Worm (Caenorhabditis elegans) whole organism, mixed stage, embryonic: ENCODE data around the gene sra-30.

Experiments
- blmp-1 ChIP-seq: fragments of 150-350 bp; optimal IDR thresholded peaks from 2 replicates; lab custom pipeline; 2014; ENCODE audit warnings: missing biosample characterization, missing genetic modification characterization
- ceh-43 ChIP-seq: fragments of 200-800 bp; sonication (Bioruptor generic); optimal IDR thresholded peaks from 2 replicates; lab custom pipeline; 2018; ENCODE audit warnings: mild to moderate bottlenecking, missing genetic modification characterization, moderate library complexity, missing compliant biosample characterization
- elt-3 ChIP-seq: fragments of 150-350 bp; optimal IDR thresholded peaks from 2 replicates; lab custom pipeline; 2014; ENCODE audit warnings: missing biosample characterization, missing genetic modification characterization
- lin-13 ChIP-seq: fragments of 150-350 bp; optimal IDR thresholded peaks from 2 replicates; lab custom pipeline; 2014; ENCODE audit warnings: missing biosample characterization, missing genetic modification characterization
- mab-5 ChIP-seq: fragments of 150-350 bp; optimal IDR thresholded peaks from 2 replicates; lab custom pipeline; 2014; ENCODE audit warnings: missing biosample characterization, missing genetic modification characterization
- nhr-12 ChIP-seq: fragments of 150-350 bp; optimal IDR thresholded peaks from 2 replicates; lab custom pipeline; 2014; ENCODE audit warnings: missing biosample characterization, missing genetic modification characterization
- nhr-76 ChIP-seq: sonication (generic microtip); optimal IDR thresholded peaks from 2 replicates; lab custom pipeline; 2017; ENCODE audit warnings: missing biosample characterization, missing genetic modification characterization
- pha-4 ChIP-seq: fragments of 150-350 bp; optimal IDR thresholded peaks from 2 replicates; lab custom pipeline; 2018; ENCODE audit warnings: missing biosample characterization, missing genetic modification reagents, missing genetic modification characterization
- tbx-8 ChIP-seq: fragments of 200-800 bp; sonication (Bioruptor generic); optimal IDR thresholded peaks from 2 replicates; lab custom pipeline; 2018; ENCODE audit warnings: mild to moderate bottlenecking, missing genetic modification characterization, moderate library complexity, missing compliant biosample characterization
- unc-62 ChIP-seq: fragments of 150-350 bp; optimal IDR thresholded peaks from 2 replicates; lab custom pipeline; 2014; ENCODE audit warnings: missing biosample characterization, missing genetic modification reagents, missing genetic modification characterization

- TF ChIP-seq ceh-43 (GFP tag; lab: Kevin White, UChicago): no peak
- no peak for TF ChIP-seq elt-3 (tag; lab: Kevin White, UChicago)
- no peak for TF ChIP-seq unc-62 (GFP tag; lab: Kevin White, UChicago)
- no peak for TF ChIP-seq mab-5 (tag; lab: Kevin White, UChicago)
- TF ChIP-seq lin-13 (tag; lab: Kevin White, UChicago): no peak
- no peak for TF ChIP-seq nhr-12 (tag; lab: Kevin White, UChicago)
- no peak for TF ChIP-seq tbx-8 (GFP tag; lab: Kevin White, UChicago)
- no peak for TF ChIP-seq pha-4
- TF ChIP-seq nhr-76 (tag; lab: Kevin White, UChicago): no peak
- no peak for TF ChIP-seq blmp-1 (tag; lab: Kevin White, UChicago)
Observed at ce11 chrIV:15147104-15147503, 55.7 kb downstream of the sra-30 start, which contains the start of gene str-78.
